Worm (Caenorhabditis elegans) whole organism, late embryonic: ENCODE measurements around the gene ags-3.

Experiments used
- ceh-30 ChIP-seq: fragments of 150-350 bp; optimal IDR thresholded peaks from 2 replicates; lab custom pipeline; 2014; ENCODE audit warnings: missing biosample characterization, missing genetic modification characterization
- fkh-10 ChIP-seq: fragments of 150-350 bp; optimal IDR thresholded peaks from 2 replicates; lab custom pipeline; 2014; ENCODE audit warnings: missing biosample characterization, missing genetic modification reagents, missing genetic modification characterization
- hlh-13 ChIP-seq: fragments of 200-800 bp; sonication (Bioruptor generic); optimal IDR thresholded peaks from 2 replicates; lab custom pipeline; 2018; ENCODE audit warnings: mild to moderate bottlenecking, missing genetic modification characterization, missing compliant biosample characterization
- nhr-11 ChIP-seq: fragments of 150-350 bp; optimal IDR thresholded peaks from 2 replicates; lab custom pipeline; 2014; ENCODE audit warnings: missing biosample characterization, missing genetic modification characterization
- tbx-7 ChIP-seq: sonication (generic microtip); optimal IDR thresholded peaks from 2 replicates; lab custom pipeline; 2016; ENCODE audit warnings: missing genotype, missing genetic modification characterization, missing compliant biosample characterization

DNA sequence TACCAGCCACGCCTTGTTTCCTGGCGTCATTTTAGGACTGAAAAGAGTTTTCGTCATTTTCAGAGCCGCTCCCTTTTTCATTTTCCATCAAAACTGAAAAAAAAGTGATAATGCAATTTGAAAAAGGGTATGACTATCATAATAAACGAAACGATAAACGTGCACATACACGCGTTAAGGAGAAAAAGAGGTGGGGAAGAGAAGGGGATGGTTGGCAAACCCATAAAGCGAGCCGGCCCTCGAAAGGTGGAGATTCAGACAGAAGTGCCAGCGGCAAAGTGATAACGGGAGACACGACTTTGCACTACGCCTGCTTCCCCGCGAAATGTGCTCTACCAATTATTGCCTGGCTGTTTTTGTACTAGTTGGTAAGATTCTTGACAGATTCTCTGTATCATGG lies 50.6 kb downstream of the ags-3 start, which contains the start of gene nspg-14:
- no peak for TF ChIP-seq ceh-30 (tag; lab: Kevin White, UChicago)
- no peak for TF ChIP-seq hlh-13 (GFP tag; lab: Kevin White, UChicago)
- TF ChIP-seq nhr-11 (tag; lab: Kevin White, UChicago): no peak
- no peak for TF ChIP-seq tbx-7 (tag; lab: Kevin White, UChicago)
- no peak for TF ChIP-seq fkh-10
